Worm (Caenorhabditis elegans) whole organism, late embryonic: ENCODE data around the gene uig-1.

ENCODE experiments used
- ama-1 ChIP-seq: fragments of 150-350 bp; optimal IDR thresholded peaks from 2 replicates; lab custom pipeline; 2014
- ceh-14 ChIP-seq: sonication (generic microtip); optimal IDR thresholded peaks from 2 replicates; lab custom pipeline; 2016; ENCODE audit warnings: missing genotype, missing genetic modification characterization, missing compliant biosample characterization
- ceh-22 ChIP-seq: sonication (generic microtip); optimal IDR thresholded peaks from 2 replicates; lab custom pipeline; 2017; ENCODE audit warnings: missing biosample characterization, missing genetic modification characterization
- ets-4 ChIP-seq: sonication (generic microtip); optimal IDR thresholded peaks from 2 replicates; lab custom pipeline; 2016; ENCODE audit warnings: missing genetic modification characterization, missing compliant biosample characterization
- hlh-15 ChIP-seq: sonication (generic microtip); optimal IDR thresholded peaks from 2 replicates; lab custom pipeline; 2016; ENCODE audit warnings: missing genetic modification characterization, missing compliant biosample characterization
- nhr-11 ChIP-seq: fragments of 150-350 bp; optimal IDR thresholded peaks from 2 replicates; lab custom pipeline; 2014; ENCODE audit warnings: missing biosample characterization, missing genetic modification characterization
- nhr-232 ChIP-seq: sonication (generic microtip); optimal IDR thresholded peaks from 2 replicates; lab custom pipeline; 2016; ENCODE audit warnings: missing genetic modification characterization, missing compliant biosample characterization
- pag-3 ChIP-seq: sonication (generic microtip); optimal IDR thresholded peaks from 2 replicates; lab custom pipeline; 2016; ENCODE audit warnings: missing compliant biosample characterization, missing genetic modification characterization, borderline replicate concordance
- pax-1 ChIP-seq: fragments of 150-350 bp; optimal IDR thresholded peaks from 2 replicates; lab custom pipeline; 2014; ENCODE audit warnings: missing biosample characterization, missing genetic modification characterization
- pha-2 ChIP-seq: sonication (generic microtip); optimal IDR thresholded peaks from 2 replicates; lab custom pipeline; 2017; ENCODE audit warnings: mild to moderate bottlenecking, missing genetic modification characterization, missing compliant biosample characterization
- rnt-1 ChIP-seq: sonication (generic microtip); optimal IDR thresholded peaks from 2 replicates; lab custom pipeline; 2016; ENCODE audit warnings: missing genetic modification characterization, missing compliant biosample characterization
- unc-42 ChIP-seq: sonication (generic microtip); optimal IDR thresholded peaks from 2 replicates; lab custom pipeline; 2016; ENCODE audit warnings: missing genotype, missing genetic modification characterization, missing compliant biosample characterization
- unc-86 ChIP-seq: sonication (generic microtip); optimal IDR thresholded peaks from 2 replicates; lab custom pipeline; 2016; ENCODE audit warnings: missing genetic modification characterization, missing compliant biosample characterization

DNA sequence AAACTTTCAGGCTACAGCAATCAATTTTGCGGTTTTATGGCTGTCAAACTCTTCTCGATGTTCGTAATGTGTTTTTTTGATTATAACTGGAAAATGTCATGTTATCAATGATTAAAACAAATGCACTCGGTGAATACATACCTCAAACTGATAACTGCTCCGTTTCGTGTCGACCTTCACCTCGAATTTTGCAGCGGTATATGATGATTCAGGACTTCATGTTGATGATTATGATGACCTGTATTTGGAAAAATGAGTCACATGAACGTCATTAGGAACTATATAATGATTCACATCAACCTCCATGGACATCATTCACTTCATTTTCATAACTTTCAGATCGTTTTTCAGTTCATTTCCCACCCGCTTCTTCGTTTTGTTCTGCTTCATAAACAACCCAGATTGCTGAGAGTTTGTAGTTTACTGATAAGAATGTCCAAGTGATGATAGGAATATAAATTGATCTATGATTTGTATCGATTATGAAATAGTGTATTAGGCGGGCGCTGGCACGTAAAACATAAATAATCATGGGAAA lies 32.9 kb downstream of the uig-1 start:
- TF ChIP-seq ets-4 (tag; lab: Kevin White, UChicago) (no peak), nhr-232 (no peak), nhr-11 (tag; lab: Kevin White, UChicago) (no peak), pax-1 (tag; lab: Kevin White, UChicago) (no peak), rnt-1 (no peak), ceh-14 (tag; lab: Kevin White, UChicago) (no peak), ceh-22 (tag; lab: Kevin White, UChicago) (no peak), pag-3 (no peak), ama-1 (lab: Kevin White, UChicago) (no peak), hlh-15 (tag; lab: Kevin White, UChicago) (no peak), pha-2 (tag; lab: Kevin White, UChicago) (no peak), unc-86 (tag; lab: Kevin White, UChicago) (no peak), unc-42 (tag; lab: Kevin White, UChicago) (no peak)
